Worm (Caenorhabditis elegans): ENCODE results near the gene wdr-83.

Gene wdr-83

DNA sequence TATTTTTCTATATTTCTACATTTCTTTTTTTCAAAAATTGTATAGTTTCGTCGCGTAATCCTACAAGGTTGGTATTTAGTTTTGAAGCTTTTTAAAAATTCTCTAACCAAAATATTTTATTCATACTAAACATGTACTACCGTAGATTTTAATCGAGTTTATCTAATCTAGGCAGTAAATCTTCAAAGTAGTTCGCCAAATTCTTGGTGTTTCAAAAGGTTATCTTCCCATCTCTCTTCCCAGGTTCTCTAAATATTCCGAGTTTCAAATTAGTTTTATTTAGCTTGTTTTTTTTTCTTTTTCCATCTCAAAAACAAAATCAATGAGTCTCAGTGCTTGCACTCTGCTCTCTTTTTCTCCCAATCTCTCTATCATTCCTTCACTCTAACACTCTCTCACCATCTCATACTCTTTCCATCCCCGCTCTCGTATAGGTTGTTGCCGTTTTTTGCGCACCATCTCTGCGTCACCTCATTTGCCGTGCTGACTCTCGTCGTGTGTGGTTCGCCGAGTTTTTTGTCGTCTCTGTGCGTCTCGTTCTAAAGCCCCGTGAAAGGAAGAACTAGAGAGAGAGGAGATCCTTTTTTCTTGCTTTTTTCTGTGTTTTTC is 14.4 kb downstream of the wdr-83 start (continued):
- TF ChIP-seq aly-2 (tag; optimal IDR thresholded peaks at IDR 0.05) (no peak), madf-9 (GFP tag; conservative IDR thresholded peaks at IDR 0.05) (0 out of 2 replicates have a peak, but pooled peaks have one; percentile 5), lir-3 (tag; optimal IDR thresholded peaks at IDR 0.05) (no peak), daf-19 (GFP tag; conservative IDR thresholded peaks at IDR 0.05) (no peak), hmg-1.1 (GFP tag; IDR thresholded peaks at IDR 0.05) (peak; percentile 89), egl-27 (tag; optimal IDR thresholded peaks at IDR 0.05) (no peak), daf-16 (GFP tag; optimal IDR thresholded peaks at IDR 0.05) (peak; percentile 11 to 19), daf-16 (tag; optimal IDR thresholded peaks at IDR 0.05) (peak; percentile 74), fos-1 (tag; optimal IDR thresholded peaks at IDR 0.05) (no peak), cey-2 (tag; optimal IDR thresholded peaks at IDR 0.05; ENCODE audit: borderline replicate concordance, insufficient read depth) (no peak), dmd-6 (GFP tag; IDR thresholded peaks at IDR 0.05) (peak; percentile 59; the same call in 1 of the 2 replicates), F26F4.8 (GFP tag; conservative IDR thresholded peaks at IDR 0.05) (no peak), ztf-7 (tag; optimal IDR thresholded peaks at IDR 0.05) (no peak), ceh-82 (tag; optimal IDR thresholded peaks at IDR 0.05) (no peak), spr-1 (tag; optimal IDR thresholded peaks at IDR 0.05) (peak; percentile 35), php-3 (GFP tag; IDR thresholded peaks at IDR 0.05) (0 out of 2 replicates have a peak, but pooled peaks have one; percentile 16), vab-7 (GFP tag; IDR thresholded peaks at IDR 0.05) (no peak), Y75B8A.6 (GFP tag; IDR thresholded peaks at IDR 0.05) (no peak), hlh-30 (tag; optimal IDR thresholded peaks at IDR 0.05; ENCODE audit: insufficient read depth) (peak; percentile 77), set-16 (GFP tag; IDR thresholded peaks at IDR 0.05) (peak; percentile 44; the same call in 1 of the 2 replicates), skn-1 (tag; optimal IDR thresholded peaks at IDR 0.05) (no peak), tag-97 (GFP tag; IDR thresholded peaks at IDR 0.05) (no peak), snpc-1.2 (GFP tag; IDR thresholded peaks at IDR 0.05) (no peak), fkh-10 (GFP tag; optimal IDR thresholded peaks at IDR 0.05) (peak; percentile 58), lim-7 (GFP tag; IDR thresholded peaks at IDR 0.05) (no peak), ZK546.5 (tag; optimal IDR thresholded peaks at IDR 0.05) (peak in 1 of 2 experiments; percentile 20), mes-2 (tag; optimal IDR thresholded peaks at IDR 0.05; ENCODE audit: poor library complexity, severe bottlenecking) (peak; percentile 69), hlh-11 (tag; optimal IDR thresholded peaks at IDR 0.05) (peak; percentile 83), Y5F2A.4 (GFP tag; optimal IDR thresholded peaks at IDR 0.05) (no peak), spr-3 (GFP tag; optimal IDR thresholded peaks at IDR 0.05) (no peak), dmd-8 (GFP tag; IDR thresholded peaks at IDR 0.05) (no peak), lin-38 (GFP tag; IDR thresholded peaks at IDR 0.05) (no peak), attf-4 (tag; optimal IDR thresholded peaks at IDR 0.05) (no peak), lin-15B (tag; optimal IDR thresholded peaks at IDR 0.05) (no peak), ceh-28 (tag; optimal IDR thresholded peaks at IDR 0.05) (no peak), jun-1 (tag; optimal IDR thresholded peaks at IDR 0.05) (no peak), pha-4 (GFP tag; IDR thresholded peaks at IDR 0.05) (peak; percentile 63; the same call in 1 of the 2 replicates), pha-4 (tag; optimal IDR thresholded peaks at IDR 0.05) (no peak), unc-130 (GFP tag; optimal IDR thresholded peaks at IDR 0.05) (no peak), ama-1 (optimal IDR thresholded peaks at IDR 0.05) (no peak), ceh-32 (tag; optimal IDR thresholded peaks at IDR 0.05; ENCODE audit: poor library complexity) (no peak), ZK337.2 (GFP tag; IDR thresholded peaks at IDR 0.05) (no peak), ces-1 (GFP tag; optimal IDR thresholded peaks at IDR 0.05) (peak; percentile 33), rbr-2 (tag; optimal IDR thresholded peaks at IDR 0.05) (peak; percentile 84), nhr-48 (tag; optimal IDR thresholded peaks at IDR 0.05) (peak; percentile 32), R02D3.7 (tag; optimal IDR thresholded peaks at IDR 0.05) (no peak), daf-8 (GFP tag; IDR thresholded peaks at IDR 0.05) (no peak), nhr-76 (tag; optimal IDR thresholded peaks at IDR 0.05) (no peak), nhr-25 (tag; optimal IDR thresholded peaks at IDR 0.05; ENCODE audit: borderline replicate concordance, insufficient read depth) (no peak), duxl-1 (tag; optimal IDR thresholded peaks at IDR 0.05; ENCODE audit: poor library complexity) (peak; percentile 12)

Data from whole organism, L4 larva.